Worm (Caenorhabditis elegans): Measurements from ENCODE around the gene acbp-6.

DNA sequence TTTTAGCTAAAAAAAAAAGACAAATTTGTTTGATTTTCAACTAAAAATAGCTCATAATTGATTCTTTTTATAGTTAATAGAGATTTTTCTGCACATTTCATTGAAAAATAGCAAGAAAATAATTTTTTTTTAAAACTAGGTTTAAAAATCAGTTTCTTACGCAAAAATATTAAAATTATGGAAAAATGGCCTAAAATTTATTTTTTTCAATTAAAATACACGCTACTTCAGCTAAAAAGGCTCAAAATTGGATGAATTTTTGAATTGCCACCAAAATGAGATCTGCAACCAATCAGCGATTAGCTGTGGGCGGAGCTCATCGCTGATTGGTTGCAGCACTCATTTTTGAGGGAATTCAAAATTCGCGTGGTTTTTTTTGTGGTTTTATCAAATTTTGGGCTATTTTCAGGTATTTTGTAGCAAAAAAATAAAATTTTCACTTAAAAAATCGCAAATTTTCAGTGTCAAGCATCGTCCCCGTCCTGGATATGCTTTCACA, 10.4 kb downstream of the acbp-6 start:
- TF ChIP-seq mep-1 (tag; optimal IDR thresholded peaks at IDR 0.05): no peak
- no peak for TF ChIP-seq ces-1 (GFP tag; optimal IDR thresholded peaks at IDR 0.05)
- TF ChIP-seq lin-13 (tag; optimal IDR thresholded peaks at IDR 0.05): no peak
